Worm (Caenorhabditis elegans): Measurements from ENCODE around the gene odr-7.

DNA sequence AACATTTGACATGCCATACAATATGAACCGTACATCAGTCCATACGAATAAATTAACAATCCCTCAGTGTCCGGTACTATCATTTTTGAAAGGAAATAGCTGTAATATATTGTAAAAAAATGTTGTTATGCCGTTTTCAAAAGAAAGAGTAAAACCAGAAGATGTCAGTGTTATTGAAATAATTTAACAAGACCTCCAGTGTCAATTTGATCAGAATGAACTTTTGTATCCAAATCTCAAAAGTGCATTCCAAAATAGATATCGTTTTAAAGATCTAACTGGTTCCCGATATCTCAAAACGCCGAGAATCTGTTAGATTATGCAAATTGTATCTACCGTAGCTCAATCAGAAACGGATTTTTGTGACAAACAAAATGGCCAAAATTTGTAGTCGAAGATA, at the start of gene odr-7:
- no peak for TF ChIP-seq fos-1 (tag; optimal IDR thresholded peaks at IDR 0.05)
- no peak for TF ChIP-seq ama-1 (optimal IDR thresholded peaks at IDR 0.05)
- TF ChIP-seq egl-27 (tag; optimal IDR thresholded peaks at IDR 0.05) = no peak
- TF ChIP-seq ZK546.5 (tag; optimal IDR thresholded peaks at IDR 0.05) = no peak
- no peak for TF ChIP-seq pha-4 (tag; optimal IDR thresholded peaks at IDR 0.05)
- TF ChIP-seq eor-1 (tag; optimal IDR thresholded peaks at IDR 0.05) = no peak
- TF ChIP-seq fkh-10 (GFP tag; optimal IDR thresholded peaks at IDR 0.05) = no peak
- TF ChIP-seq jun-1 (tag; optimal IDR thresholded peaks at IDR 0.05) = no peak
- TF ChIP-seq aly-2 (tag; optimal IDR thresholded peaks at IDR 0.05) = no peak
- TF ChIP-seq unc-39 (tag; optimal IDR thresholded peaks at IDR 0.05) = no peak
- no peak for TF ChIP-seq egl-5 (tag; optimal IDR thresholded peaks at IDR 0.05)
- TF ChIP-seq lin-15B (tag; optimal IDR thresholded peaks at IDR 0.05) = no peak
- no peak for TF ChIP-seq skn-1 (tag; optimal IDR thresholded peaks at IDR 0.05)
- no peak for TF ChIP-seq nhr-76 (tag; optimal IDR thresholded peaks at IDR 0.05)

Measured in whole organism, L3 larva.